Worm (Caenorhabditis elegans) whole organism, L1 larva: ENCODE data around the gene fbxa-63.
"Not testable (repeated sequence)": the region's sequence is repeated elsewhere in the genome, so short reads cannot be mapped to it uniquely, and the experiment has no call there.

Experiments
- alr-1 ChIP-seq: fragments of 200-800 bp; sonication (Bioruptor generic); optimal IDR thresholded peaks from 2 replicates; lab custom pipeline; 2018; ENCODE audit warnings: borderline replicate concordance, mild to moderate bottlenecking, missing genetic modification characterization, missing compliant biosample characterization
- blmp-1 ChIP-seq: fragments of 150-350 bp; optimal IDR thresholded peaks from 2 replicates; lab custom pipeline; 2014; ENCODE audit warnings: missing biosample characterization, missing genetic modification characterization
- ceh-82 ChIP-seq, 3 experiments: fragments of 150-350 bp in 1 of 3; sonication (generic microtip) in 2 of 3; optimal IDR thresholded peaks; 2 replicates each; lab custom pipeline; 2014 to 2017; ENCODE audit warnings: missing biosample characterization in 3 of 3, missing genetic modification characterization in 3 of 3
- egl-27 ChIP-seq, 2 experiments: fragments of 150-350 bp in 1 of 2; sonication (generic microtip); optimal IDR thresholded peaks; 3 replicates each; lab custom pipeline; 2017 to 2018; ENCODE audit warnings: missing biosample characterization in 2 of 2, missing genetic modification characterization in 2 of 2, missing genetic modification reagents in 2 of 2
- fos-1 ChIP-seq: fragments of 150-350 bp; optimal IDR thresholded peaks from 2 replicates; lab custom pipeline; 2014; ENCODE audit warnings: missing biosample characterization, missing genetic modification characterization
- mdl-1 ChIP-seq, 2 experiments: fragments of 150-350 bp; optimal IDR thresholded peaks; 2 replicates each; lab custom pipeline; 2014 to 2017; ENCODE audit warnings: missing biosample characterization in 2 of 2, missing genetic modification characterization in 2 of 2, inconsistent platforms in 1 of 2
- nhr-76 ChIP-seq: sonication (generic microtip); optimal IDR thresholded peaks from 2 replicates; lab custom pipeline; 2017; ENCODE audit warnings: missing biosample characterization, missing genetic modification characterization
- sptf-1 ChIP-seq: fragments of 150-350 bp; optimal IDR thresholded peaks from 2 replicates; lab custom pipeline; 2014; ENCODE audit warnings: missing biosample characterization, missing genetic modification characterization
- ztf-4 ChIP-seq: fragments of 150-350 bp; optimal IDR thresholded peaks from 2 replicates; lab custom pipeline; 2014; ENCODE audit warnings: missing biosample characterization, missing genetic modification characterization

DNA sequence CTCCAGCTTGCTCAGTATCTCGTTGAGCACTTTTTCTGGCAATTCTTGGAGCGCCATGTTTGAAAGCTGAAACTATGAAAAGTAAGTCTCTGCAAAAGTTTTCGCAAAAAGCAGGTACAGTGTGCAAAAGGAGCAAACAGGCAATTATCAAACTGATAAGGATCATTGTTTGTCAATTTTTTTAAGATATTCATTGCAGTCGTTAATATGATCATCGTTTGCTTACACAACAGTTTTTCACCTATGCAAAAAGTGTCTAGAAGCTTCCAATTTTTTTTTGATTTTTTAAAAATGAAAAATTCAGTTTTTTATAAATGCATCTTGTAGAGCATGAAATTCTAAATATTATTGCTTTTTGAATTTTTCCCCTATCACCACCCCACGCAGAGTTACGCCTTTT, 15.1 kb downstream of the fbxa-63 start, which contains the start of gene fbxa-78:
- TF ChIP-seq ztf-4 (tag; lab: Kevin White, UChicago); fos-1; alr-1 (tag; lab: Kevin White, UChicago); nhr-76 (tag; lab: Kevin White, UChicago); sptf-1 (tag; lab: Kevin White, UChicago); egl-27 (tag; optimal IDR thresholded peaks at IDR 0.05; lab: Kevin White, UChicago); ceh-82 (tag; optimal IDR thresholded peaks at IDR 0.05; lab: Kevin White, UChicago); mdl-1 (tag; optimal IDR thresholded peaks at IDR 0.05; lab: Kevin White, UChicago); blmp-1 (tag; lab: Kevin White, UChicago): not testable (repeated sequence)
